Worm (Caenorhabditis elegans) whole organism, L1 larva: Measurements from ENCODE around the gene ZK1320.3.

Experiments
- C04F5.9 ChIP-seq: sonication (generic microtip); optimal IDR thresholded peaks from 2 replicates; lab custom pipeline; 2016; ENCODE audit warnings: missing genetic modification characterization, missing compliant biosample characterization
- C34B4.2 ChIP-seq: sonication (generic microtip); optimal IDR thresholded peaks from 2 replicates; lab custom pipeline; 2017; ENCODE audit warnings: mild to moderate bottlenecking, missing genetic modification characterization, missing compliant biosample characterization
- F16B12.6 ChIP-seq: fragments of 150-350 bp; optimal IDR thresholded peaks from 2 replicates; lab custom pipeline; 2014; ENCODE audit warnings: missing biosample characterization, missing genetic modification characterization
- ceh-63 ChIP-seq: fragments of 200-800 bp; sonication (Bioruptor generic); optimal IDR thresholded peaks from 2 replicates; lab custom pipeline; 2018; ENCODE audit warnings: mild to moderate bottlenecking, missing genetic modification characterization, missing compliant biosample characterization
- ceh-82 ChIP-seq, 3 experiments: fragments of 150-350 bp in 1 of 3; sonication (generic microtip) in 2 of 3; optimal IDR thresholded peaks; 2 replicates each; lab custom pipeline; 2014 to 2017; ENCODE audit warnings: missing biosample characterization in 3 of 3, missing genetic modification characterization in 3 of 3
- ces-1 ChIP-seq: fragments of 150-350 bp; optimal IDR thresholded peaks from 2 replicates; lab custom pipeline; 2014; ENCODE audit warnings: missing biosample characterization, missing genetic modification reagents, missing genetic modification characterization
- dpl-1 ChIP-seq, 3 experiments: fragments of 150-350 bp in 2 of 3; sonication (generic microtip) in 1 of 3; optimal IDR thresholded peaks; 2 replicates each; lab custom pipeline; 2014 to 2017; ENCODE audit warnings: missing biosample characterization in 3 of 3, missing genetic modification characterization in 3 of 3, missing genetic modification reagents in 3 of 3
- dsc-1 ChIP-seq: sonication (generic microtip); optimal IDR thresholded peaks from 2 replicates; lab custom pipeline; 2016; ENCODE audit warnings: mild to moderate bottlenecking, missing genetic modification characterization, missing compliant biosample characterization
- efl-1 ChIP-seq, 4 experiments: fragments of 150-350 bp; optimal IDR thresholded peaks in 3 of 4; peaks in 1 of 4; 1 replicate in 1 of 4; 2 replicates in 3 of 4; lab custom pipeline; 2014; ENCODE audit warnings: missing biosample characterization in 2 of 4, missing genetic modification characterization in 2 of 4, missing genetic modification reagents in 2 of 4
- elt-2 ChIP-seq: sonication (generic microtip); optimal IDR thresholded peaks from 2 replicates; lab custom pipeline; 2016; ENCODE audit warnings: missing genetic modification characterization, mild to moderate bottlenecking, inconsistent platforms, missing compliant biosample characterization, missing genetic modification reagents
- elt-3 ChIP-seq, 6 experiments: fragments of 150-350 bp in 1 of 6; sonication (generic microtip); optimal IDR thresholded peaks; 2 replicates each; lab custom pipeline; 2017 to 2018; ENCODE audit warnings: missing biosample characterization in 6 of 6, missing genetic modification characterization in 6 of 6, inconsistent platforms in 1 of 6
- ets-5 ChIP-seq: fragments of 200-800 bp; sonication (Bioruptor generic); IDR thresholded peaks from 2 replicates; pipeline ENCODE4 v1.3.6; 2022; ENCODE audit warnings: missing genetic modification characterization, missing compliant biosample characterization
- fkh-10 ChIP-seq: sonication (generic microtip); optimal IDR thresholded peaks from 2 replicates; lab custom pipeline; 2017; ENCODE audit warnings: missing biosample characterization, missing genetic modification reagents, missing genetic modification characterization
- fkh-8 ChIP-seq: sonication (generic microtip); optimal IDR thresholded peaks from 2 replicates; lab custom pipeline; 2016; ENCODE audit warnings: mild to moderate bottlenecking, missing genetic modification characterization, missing compliant biosample characterization
- fos-1 ChIP-seq: fragments of 150-350 bp; optimal IDR thresholded peaks from 2 replicates; lab custom pipeline; 2014; ENCODE audit warnings: missing biosample characterization, missing genetic modification characterization
- grh-1 ChIP-seq: fragments of 200-800 bp; sonication (Bioruptor generic); IDR thresholded peaks from 2 replicates; pipeline ENCODE4 v1.3.6; 2022; ENCODE audit warnings: missing genetic modification reagents, missing genetic modification characterization, missing compliant biosample characterization
- hpl-2 ChIP-seq: fragments of 150-350 bp; optimal IDR thresholded peaks from 2 replicates; lab custom pipeline; 2014; ENCODE audit warnings: missing biosample characterization, missing genetic modification reagents, missing genetic modification characterization
- irx-1 ChIP-seq: sonication (generic microtip); optimal IDR thresholded peaks from 2 replicates; lab custom pipeline; 2016; ENCODE audit warnings: missing genetic modification characterization, missing compliant biosample characterization
- isw-1 ChIP-seq: fragments of 200-800 bp; sonication (Bioruptor generic); IDR thresholded peaks from 2 replicates; pipeline ENCODE4 v1.3.6; 2022; ENCODE audit warnings: missing genetic modification characterization, missing compliant biosample characterization
- jun-1 ChIP-seq: fragments of 150-350 bp; optimal IDR thresholded peaks from 2 replicates; lab custom pipeline; 2014; ENCODE audit warnings: missing biosample characterization, missing genetic modification reagents, missing genetic modification characterization
- lin-14 ChIP-seq: fragments of 200-800 bp; sonication (Bioruptor generic); optimal IDR thresholded peaks from 2 replicates; lab custom pipeline; 2018; ENCODE audit warnings: mild to moderate bottlenecking, missing genetic modification characterization, moderate library complexity, missing compliant biosample characterization
- lin-15B ChIP-seq: fragments of 150-350 bp; sonication (generic microtip); optimal IDR thresholded peaks from 3 replicates; lab custom pipeline; 2014; ENCODE audit warnings: missing biosample characterization, missing genetic modification characterization
- mef-2 ChIP-seq: fragments of 150-350 bp; optimal IDR thresholded peaks from 2 replicates; lab custom pipeline; 2014; ENCODE audit warnings: missing biosample characterization, missing genetic modification characterization
- nhr-12 ChIP-seq: sonication (generic microtip); optimal IDR thresholded peaks from 2 replicates; lab custom pipeline; 2017; ENCODE audit warnings: missing biosample characterization, missing genetic modification characterization
- nhr-237 ChIP-seq: fragments of 150-350 bp; optimal IDR thresholded peaks from 2 replicates; lab custom pipeline; 2014; ENCODE audit warnings: missing biosample characterization, missing genetic modification characterization
- nhr-76 ChIP-seq: sonication (generic microtip); optimal IDR thresholded peaks from 2 replicates; lab custom pipeline; 2017; ENCODE audit warnings: missing biosample characterization, missing genetic modification characterization
- nhr-90 ChIP-seq: sonication (generic microtip); optimal IDR thresholded peaks from 2 replicates; lab custom pipeline; 2016; ENCODE audit warnings: mild to moderate bottlenecking, missing genetic modification characterization, missing compliant biosample characterization; ENCODE audit not compliant: poor library complexity
- pax-3 ChIP-seq: fragments of 200-800 bp; sonication (Bioruptor generic); optimal IDR thresholded peaks from 2 replicates; lab custom pipeline; 2018; ENCODE audit warnings: mild to moderate bottlenecking, missing genetic modification characterization, moderate library complexity, missing compliant biosample characterization
- rnt-1 ChIP-seq: sonication (generic microtip); optimal IDR thresholded peaks from 2 replicates; lab custom pipeline; 2016; ENCODE audit warnings: mild to moderate bottlenecking, missing genetic modification characterization, moderate library complexity, missing compliant biosample characterization
- skn-1 ChIP-seq: fragments of 150-350 bp; optimal IDR thresholded peaks from 2 replicates; lab custom pipeline; 2014; ENCODE audit warnings: missing biosample characterization, missing genetic modification characterization
- sup-37 ChIP-seq: fragments of 200-800 bp; sonication (Bioruptor generic); optimal IDR thresholded peaks from 2 replicates; lab custom pipeline; 2018; ENCODE audit warnings: mild to moderate bottlenecking, missing genetic modification characterization, missing compliant biosample characterization
- unc-130 ChIP-seq: fragments of 150-350 bp; optimal IDR thresholded peaks from 2 replicates; lab custom pipeline; 2017; ENCODE audit warnings: missing biosample characterization, missing genetic modification characterization, inconsistent platforms
- zag-1 ChIP-seq: fragments of 150-350 bp; optimal IDR thresholded peaks from 2 replicates; lab custom pipeline; 2014; ENCODE audit warnings: missing biosample characterization, missing genetic modification characterization

Gene ZK1320.3

DNA sequence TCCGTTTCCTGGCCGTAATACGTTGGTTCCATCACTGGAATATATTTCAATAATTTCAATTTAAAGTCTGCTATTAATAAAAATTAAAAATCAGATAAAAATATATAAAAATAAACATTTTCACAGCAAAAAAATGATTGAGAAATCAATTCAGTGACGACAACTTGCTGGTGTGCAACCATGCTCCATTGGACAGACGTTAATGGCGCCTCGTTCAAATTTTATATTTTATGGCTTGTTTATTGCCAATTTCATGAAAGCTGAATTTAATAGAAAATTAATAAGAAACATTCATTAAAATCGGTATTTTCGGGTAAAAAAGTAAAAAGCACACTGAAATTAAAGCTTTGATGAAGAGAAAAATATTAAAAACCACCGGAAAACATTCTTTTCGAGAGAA lies 46.0 kb upstream of the ZK1320.3 start, which contains the start of gene Y53C12A.3 (continued):
- TF ChIP-seq jun-1 (tag; lab: Kevin White, UChicago): no peak
- TF ChIP-seq dpl-1 (GFP tag; optimal IDR thresholded peaks at IDR 0.05; lab: Kevin White, UChicago): peak; percentile 82 to 94 (median 90)
- no peak for TF ChIP-seq zag-1 (tag; lab: Kevin White, UChicago)
- TF ChIP-seq fos-1 (tag; lab: Kevin White, UChicago): no peak
- TF ChIP-seq efl-1 (optimal IDR thresholded peaks at IDR 0.05; lab: Kevin White, UChicago): peak; percentile 85 to 90
- peak; percentile 93 to 99 for TF ChIP-seq efl-1 (GFP tag; optimal IDR thresholded peaks at IDR 0.05 in 1 of 2; lab: Kevin White, UChicago)
- TF ChIP-seq C34B4.2 (tag; lab: Kevin White, UChicago): no peak
- no peak for TF ChIP-seq isw-1
- TF ChIP-seq ets-5: no peak
- TF ChIP-seq mef-2 (tag; lab: Kevin White, UChicago): no peak
- TF ChIP-seq unc-130 (tag; lab: Kevin White, UChicago): peak; percentile 34
- peak; percentile 57 for TF ChIP-seq skn-1
- TF ChIP-seq ces-1 (GFP tag; lab: Kevin White, UChicago): no peak
- no peak for TF ChIP-seq nhr-76
- peak; percentile 35 for TF ChIP-seq F16B12.6 (tag; lab: Kevin White, UChicago)
- TF ChIP-seq lin-15B (tag; lab: Kevin White, UChicago): no peak
- TF ChIP-seq ceh-82 (tag; optimal IDR thresholded peaks at IDR 0.05; lab: Kevin White, UChicago): peak in 1 of 3 experiments; percentile 40
- no peak for TF ChIP-seq ceh-63
- no peak for TF ChIP-seq sup-37 (GFP tag; lab: Kevin White, UChicago)

DNA sequence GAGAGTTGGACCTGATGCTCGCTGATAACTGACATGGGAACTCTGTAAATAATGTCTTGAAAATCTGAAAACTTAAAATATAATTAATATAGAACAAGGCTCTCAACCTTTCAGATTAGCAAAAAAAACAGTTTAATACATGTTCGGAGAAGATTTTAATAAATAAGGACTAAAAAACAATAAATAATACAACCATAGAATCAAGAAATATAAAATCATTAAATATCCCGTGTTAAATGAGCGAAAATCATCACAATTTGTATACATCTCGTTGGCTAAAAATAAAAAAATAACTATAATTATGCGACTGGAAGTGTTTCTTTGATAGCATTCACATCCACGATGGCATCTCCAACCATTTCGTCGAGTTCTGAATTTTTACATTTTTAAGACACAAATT lies 44.5 kb upstream of the ZK1320.3 start, which contains the start of gene Y53C12A.10:
TSS of gene Y53C12A.10 (minus strand) at position 101 of the 400 bp plus-strand sequence.
- TF ChIP-seq elt-2 (tag; lab: Kevin White, UChicago): no peak
- no peak for TF ChIP-seq nhr-12 (tag; lab: Kevin White, UChicago)
- no peak for TF ChIP-seq dpl-1 (GFP tag; optimal IDR thresholded peaks at IDR 0.05; lab: Kevin White, UChicago)
- no peak for TF ChIP-seq fkh-8 (tag; lab: Kevin White, UChicago)
- TF ChIP-seq lin-15B (tag; lab: Kevin White, UChicago): no peak

DNA sequence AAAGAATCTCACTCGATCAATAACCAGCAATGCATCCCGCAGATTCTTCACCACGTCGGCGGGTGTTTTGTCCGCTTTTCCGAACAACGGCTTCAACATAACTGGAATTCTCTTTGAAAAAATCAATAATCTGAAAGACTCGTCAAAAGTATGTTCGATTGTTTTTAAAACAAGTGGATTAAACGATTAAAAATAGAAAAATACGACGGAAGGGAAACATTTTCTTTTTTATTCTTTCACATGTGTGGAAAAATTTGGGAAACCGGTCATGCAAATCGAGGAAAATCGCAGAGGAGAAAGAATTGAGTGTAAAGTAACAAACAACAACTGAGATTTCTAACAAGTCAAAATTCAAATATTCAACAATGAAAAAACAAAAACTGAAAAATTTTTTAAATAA lies 43.4 kb upstream of the ZK1320.3 start, which contains the start of gene mop-25.2:
TSS of gene mop-25.2 (minus strand) at position 101 of the 400 bp plus-strand sequence.
- no peak for TF ChIP-seq pax-3 (tag; lab: Kevin White, UChicago)
- no peak for TF ChIP-seq efl-1 (optimal IDR thresholded peaks at IDR 0.05; lab: Kevin White, UChicago)
- peak in 1 of 2 experiments; percentile 79 for TF ChIP-seq efl-1 (GFP tag; optimal IDR thresholded peaks at IDR 0.05 in 1 of 2; lab: Kevin White, UChicago)

DNA sequence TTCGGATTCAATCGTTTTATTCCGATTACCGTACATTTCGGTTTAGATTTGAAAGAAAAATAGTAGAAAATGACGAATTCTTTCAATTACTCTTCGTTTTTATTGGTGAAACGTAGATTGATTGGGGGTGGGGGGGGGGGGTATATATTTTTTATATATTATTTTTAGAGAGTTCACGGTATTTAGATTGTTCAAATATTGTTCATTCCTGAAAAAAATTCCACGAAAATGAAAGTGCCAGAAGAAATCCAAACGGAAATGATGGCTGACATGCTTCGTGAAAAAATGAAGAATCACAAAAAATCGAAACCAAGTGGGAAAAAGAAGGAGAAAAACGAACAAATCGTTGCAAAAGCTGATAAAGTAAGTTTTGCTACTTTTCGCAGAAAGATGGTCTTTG lies 40.1 kb upstream of the ZK1320.3 start, which contains the start of the genes Y53C12A.8 and Y53C12A.7:
TSS of gene Y53C12A.8 (minus strand) at position 101 of the 400 bp plus-strand sequence.
TSS of gene Y53C12A.7 (plus strand) at position 181 of the 400 bp plus-strand sequence.
- TF ChIP-seq dsc-1 (tag; lab: Kevin White, UChicago) (no peak), ceh-82 (tag; optimal IDR thresholded peaks at IDR 0.05; lab: Kevin White, UChicago) (no peak), grh-1 (GFP tag; lab: Robert Waterston, UW) (no peak), efl-1 (optimal IDR thresholded peaks at IDR 0.05; lab: Kevin White, UChicago) (no peak), efl-1 (GFP tag; optimal IDR thresholded peaks at IDR 0.05 in 1 of 2; lab: Kevin White, UChicago) (no peak), rnt-1 (tag; lab: Kevin White, UChicago) (no peak), sup-37 (GFP tag; lab: Kevin White, UChicago) (no peak), hpl-2 (GFP tag; lab: Kevin White, UChicago) (no peak), unc-130 (tag; lab: Kevin White, UChicago) (no peak), nhr-237 (tag; lab: Kevin White, UChicago) (no peak), nhr-90 (tag; lab: Kevin White, UChicago) (no peak), C04F5.9 (tag; lab: Kevin White, UChicago) (no peak)

DNA sequence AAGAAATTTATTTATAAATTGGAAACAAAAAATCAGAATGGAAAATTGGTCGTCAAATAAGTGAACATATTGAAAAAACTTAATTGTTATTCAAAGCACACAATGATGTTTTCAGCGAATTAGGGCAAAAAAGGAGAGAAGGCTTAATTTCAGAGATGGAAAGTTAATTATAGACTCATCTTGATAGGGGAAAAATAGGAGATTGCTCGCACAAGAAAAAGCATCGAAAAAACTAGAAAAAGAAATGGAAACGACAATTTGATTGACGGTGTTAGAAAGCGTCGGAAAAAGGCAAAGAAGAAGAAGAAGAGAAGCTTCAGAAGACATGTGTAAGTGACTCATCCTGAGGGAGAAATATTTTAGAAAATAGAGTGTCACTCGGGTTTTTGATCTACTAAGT lies 35.7 kb upstream of the ZK1320.3 start:
- TF ChIP-seq lin-14 (GFP tag; lab: Kevin White, UChicago) (peak; percentile 46), irx-1 (no peak), fkh-10 (GFP tag; lab: Kevin White, UChicago) (peak; percentile 43), elt-3 (tag; optimal IDR thresholded peaks at IDR 0.05; lab: Kevin White, UChicago) (no peak)
